Fruit fly (Drosophila melanogaster) whole organism, embryonic: Measurements from ENCODE around the gene Cks85A.
A peak's percentile ranks its signal among the peaks of the same experiment; 100 is the strongest.

Source experiments
- Antp ChIP-seq: fragments of 200-800 bp; sonication (Bioruptor generic); optimal IDR thresholded peaks from 3 replicates; lab custom pipeline; 2016; ENCODE audit warnings: missing biosample characterization, missing genetic modification characterization
- Atf3 ChIP-seq: fragments of 200-800 bp; sonication (Bioruptor generic); optimal IDR thresholded peaks from 3 replicates; lab custom pipeline; 2016; ENCODE audit warnings: missing biosample characterization, missing genetic modification characterization
- Atf6 ChIP-seq: fragments of 200-800 bp; sonication (Bioruptor generic); IDR thresholded peaks from 2 replicates; pipeline ENCODE4 v1.3.6; 2022; ENCODE audit warnings: missing biosample characterization, missing genetic modification characterization
- CG10147 ChIP-seq: fragments of 200-800 bp; sonication (Bioruptor generic); optimal IDR thresholded peaks from 2 replicates; lab custom pipeline; 2019; ENCODE audit warnings: missing biosample characterization, mild to moderate bottlenecking, missing genetic modification characterization, moderate library complexity
- CG10431 ChIP-seq: fragments of 200-800 bp; sonication (Bioruptor generic); optimal IDR thresholded peaks from 3 replicates; lab custom pipeline; 2018; ENCODE audit warnings: missing biosample characterization, mild to moderate bottlenecking, missing genetic modification characterization
- CG11093 ChIP-seq: fragments of 200-800 bp; sonication (Bioruptor generic); IDR thresholded peaks from 3 replicates; pipeline ENCODE4 v1.3.6; 2022; ENCODE audit warnings: missing biosample characterization, missing genetic modification characterization
- CG11504 ChIP-seq: fragments of 200-800 bp; sonication (Bioruptor generic); optimal IDR thresholded peaks from 3 replicates; lab custom pipeline; 2019; ENCODE audit warnings: missing biosample characterization, mild to moderate bottlenecking, missing genetic modification characterization, moderate library complexity
- CG12071 ChIP-seq: fragments of 200-800 bp; sonication (Bioruptor generic); optimal IDR thresholded peaks from 3 replicates; lab custom pipeline; 2018; ENCODE audit warnings: missing biosample characterization, mild to moderate bottlenecking, missing genetic modification characterization
- CG13123 ChIP-seq: fragments of 200-800 bp; sonication (Bioruptor generic); optimal IDR thresholded peaks from 2 replicates; lab custom pipeline; 2016; ENCODE audit warnings: missing biosample characterization, missing genetic modification characterization
- CG14441 ChIP-seq: fragments of 200-800 bp; sonication (Bioruptor generic); IDR thresholded peaks from 2 replicates; pipeline ENCODE4 v1.3.6; 2022; ENCODE audit warnings: missing biosample characterization, missing genetic modification characterization
- CG1602 ChIP-seq: fragments of 200-800 bp; sonication (Bioruptor generic); optimal IDR thresholded peaks from 3 replicates; lab custom pipeline; 2016; ENCODE audit warnings: missing biosample characterization, missing genetic modification characterization
- CG18599 ChIP-seq: fragments of 200-800 bp; sonication (Bioruptor generic); optimal IDR thresholded peaks from 3 replicates; lab custom pipeline; 2017; ENCODE audit warnings: missing biosample characterization, missing genetic modification characterization, mild to moderate bottlenecking, moderate library complexity, missing genetic modification reagents
- CG2202 ChIP-seq: fragments of 200-800 bp; sonication (Bioruptor generic); optimal IDR thresholded peaks from 2 replicates; lab custom pipeline; 2018; ENCODE audit warnings: missing biosample characterization, mild to moderate bottlenecking, missing genetic modification characterization
- CG30403 ChIP-seq: fragments of 200-800 bp; sonication (Bioruptor generic); optimal IDR thresholded peaks from 3 replicates; lab custom pipeline; 2016; ENCODE audit warnings: missing biosample characterization, missing genetic modification characterization
- CG3407 ChIP-seq: fragments of 200-800 bp; sonication (Bioruptor generic); optimal IDR thresholded peaks from 2 replicates; lab custom pipeline; 2018; ENCODE audit warnings: missing biosample characterization, mild to moderate bottlenecking, missing genetic modification characterization
- CG4730 ChIP-seq: fragments of 200-800 bp; sonication (Bioruptor generic); IDR thresholded peaks from 2 replicates; pipeline ENCODE4 v1.3.6; 2022; ENCODE audit warnings: missing biosample characterization, missing genetic modification characterization
- CG7271 ChIP-seq: fragments of 200-800 bp; sonication (Bioruptor generic); optimal IDR thresholded peaks from 2 replicates; lab custom pipeline; 2018; ENCODE audit warnings: missing biosample characterization, mild to moderate bottlenecking, missing genetic modification characterization, moderate library complexity
- CG8089 ChIP-seq: fragments of 200-800 bp; sonication (Bioruptor generic); optimal IDR thresholded peaks from 3 replicates; lab custom pipeline; 2016; ENCODE audit warnings: missing biosample characterization, missing genetic modification characterization
- CG8281 ChIP-seq: fragments of 200-800 bp; sonication (Bioruptor generic); optimal IDR thresholded peaks from 2 replicates; lab custom pipeline; 2018; ENCODE audit warnings: missing biosample characterization, mild to moderate bottlenecking, missing genetic modification characterization, moderate library complexity
- CG8478 ChIP-seq: fragments of >200 bp; optimal IDR thresholded peaks from 2 replicates; lab custom pipeline; 2018
- CHES-1-like ChIP-seq: fragments of 200-800 bp; sonication (Bioruptor generic); optimal IDR thresholded peaks from 2 replicates; lab custom pipeline; 2016; ENCODE audit warnings: missing biosample characterization, missing genetic modification characterization
- Camta ChIP-seq: fragments of 200-800 bp; sonication (Bioruptor generic); optimal IDR thresholded peaks from 2 replicates; lab custom pipeline; 2016; ENCODE audit warnings: missing biosample characterization, missing genetic modification characterization
- CoRest ChIP-seq: fragments of 200-800 bp; sonication (Bioruptor generic); optimal IDR thresholded peaks from 3 replicates; lab custom pipeline; 2018; ENCODE audit warnings: missing biosample characterization, mild to moderate bottlenecking, missing genetic modification characterization, moderate library complexity
- Kr ChIP-seq: fragments of 200-800 bp; sonication (Bioruptor generic); optimal IDR thresholded peaks from 2 replicates; lab custom pipeline; 2017; ENCODE audit warnings: missing biosample characterization, mild to moderate bottlenecking, missing genetic modification characterization
- Nf-YC ChIP-seq: fragments of 200-800 bp; optimal IDR thresholded peaks from 3 replicates; lab custom pipeline; 2019; ENCODE audit warnings: missing biosample characterization, mild to moderate bottlenecking, missing genetic modification characterization, moderate library complexity
- Scr ChIP-seq: fragments of 200-800 bp; sonication (Bioruptor generic); IDR thresholded peaks from 2 replicates; pipeline ENCODE4 v1.3.6; 2022; ENCODE audit warnings: missing biosample characterization, missing genetic modification characterization; ENCODE audit not compliant: partially characterized antibody
- Tbp ChIP-seq: fragments of >200 bp; optimal IDR thresholded peaks from 2 replicates; lab custom pipeline; 2018; ENCODE audit warnings: missing biosample characterization, missing genetic modification characterization
- chn ChIP-seq: fragments of 200-800 bp; sonication (Bioruptor generic); optimal IDR thresholded peaks from 2 replicates; lab custom pipeline; 2016; ENCODE audit warnings: missing biosample characterization, missing genetic modification characterization
- ci ChIP-seq: fragments of 200-800 bp; sonication (Bioruptor generic); IDR thresholded peaks from 3 replicates; pipeline ENCODE4 v1.3.6; 2022; ENCODE audit warnings: missing biosample characterization, missing genetic modification characterization
- croc ChIP-seq: fragments of 200-800 bp; sonication (Bioruptor generic); conservative IDR thresholded peaks from 3 replicates; pipeline ENCODE4 v1.3.6; 2022; ENCODE audit warnings: missing biosample characterization, missing genetic modification characterization
- da ChIP-seq: fragments of 200-800 bp; sonication (Bioruptor generic); optimal IDR thresholded peaks from 2 replicates; lab custom pipeline; 2016; ENCODE audit warnings: missing biosample characterization, missing genetic modification characterization
- danr ChIP-seq: fragments of 200-800 bp; sonication (Bioruptor generic); IDR thresholded peaks from 2 replicates; pipeline ENCODE4 v1.3.6; 2022; ENCODE audit warnings: missing biosample characterization, missing genetic modification characterization
- dmrt11E ChIP-seq: fragments of 200-800 bp; sonication (Bioruptor generic); optimal IDR thresholded peaks from 3 replicates; lab custom pipeline; 2018; ENCODE audit warnings: missing biosample characterization, mild to moderate bottlenecking, missing genetic modification characterization, moderate library complexity
- emc ChIP-seq: fragments of 200-800 bp; sonication (Bioruptor generic); optimal IDR thresholded peaks from 2 replicates; lab custom pipeline; 2016; ENCODE audit warnings: missing biosample characterization, missing genetic modification characterization
- hb ChIP-seq: fragments of 200-800 bp; sonication (Bioruptor generic); IDR thresholded peaks from 3 replicates; pipeline ENCODE4 v1.3.6; 2022; ENCODE audit warnings: missing biosample characterization, missing genetic modification characterization; ENCODE audit not compliant: partially characterized antibody
- lbe ChIP-seq: fragments of 200-800 bp; sonication (Bioruptor generic); optimal IDR thresholded peaks from 2 replicates; lab custom pipeline; 2016; ENCODE audit warnings: missing biosample characterization, mild to moderate bottlenecking, missing genetic modification characterization
- mirr ChIP-seq: fragments of 200-800 bp; sonication (Bioruptor generic); optimal IDR thresholded peaks from 3 replicates; lab custom pipeline; 2018; ENCODE audit warnings: missing biosample characterization, mild to moderate bottlenecking, missing genetic modification characterization
- pan ChIP-seq, 4 experiments: fragments of >200 bp in 3 of 4; fragments of 200-800 bp in 1 of 4; sonication (Bioruptor generic) in 1 of 4; optimal IDR thresholded peaks in 3 of 4; IDR thresholded peaks in 1 of 4; 2 replicates each; pipeline versions ENCODE4 v1.3.6 to Lab custom; 2017 to 2022; ENCODE audit warnings: missing biosample characterization in 2 of 4, missing genetic modification characterization in 2 of 4, mixed read lengths in 1 of 4
- pb ChIP-seq: fragments of 200-800 bp; sonication (Bioruptor generic); optimal IDR thresholded peaks from 3 replicates; lab custom pipeline; 2016; ENCODE audit warnings: missing biosample characterization, missing genetic modification characterization
- pho ChIP-seq: fragments of 200-800 bp; sonication (Bioruptor generic); optimal IDR thresholded peaks from 2 replicates; lab custom pipeline; 2016; ENCODE audit warnings: missing biosample characterization, missing genetic modification characterization
- phol ChIP-seq: fragments of 200-800 bp; sonication (Bioruptor generic); optimal IDR thresholded peaks from 3 replicates; lab custom pipeline; 2018; ENCODE audit warnings: missing biosample characterization, mild to moderate bottlenecking, missing genetic modification characterization, moderate library complexity
- prd ChIP-seq, 3 experiments: fragments of >200 bp in 2 of 3; fragments of 200-800 bp in 1 of 3; sonication (Bioruptor generic) in 1 of 3; optimal IDR thresholded peaks in 2 of 3; IDR thresholded peaks in 1 of 3; 2 replicates in 2 of 3; 3 replicates in 1 of 3; pipeline versions ENCODE4 v1.3.6 to Lab custom; 2017 to 2022; ENCODE audit warnings: missing biosample characterization in 1 of 3, missing genetic modification characterization in 1 of 3
- pzg ChIP-seq: fragments of 200-800 bp; sonication (Bioruptor generic); optimal IDR thresholded peaks from 3 replicates; lab custom pipeline; 2018; ENCODE audit warnings: missing biosample characterization, mild to moderate bottlenecking, missing genetic modification characterization, moderate library complexity
- seq ChIP-seq: fragments of 200-800 bp; sonication (Bioruptor generic); IDR thresholded peaks from 2 replicates; pipeline ENCODE4 v1.3.6; 2022; ENCODE audit warnings: missing biosample characterization, missing genetic modification characterization
- shn ChIP-seq: fragments of 200-800 bp; sonication (Bioruptor generic); optimal IDR thresholded peaks from 3 replicates; lab custom pipeline; 2016; ENCODE audit warnings: missing biosample characterization, missing genetic modification characterization
- sisA ChIP-seq: fragments of 200-800 bp; sonication (Bioruptor generic); IDR thresholded peaks from 2 replicates; pipeline ENCODE4 v1.3.6; 2022; ENCODE audit warnings: missing biosample characterization, missing genetic modification characterization
- so ChIP-seq: fragments of 200-800 bp; sonication (Bioruptor generic); IDR thresholded peaks from 3 replicates; pipeline ENCODE4 v1.3.6; 2022; ENCODE audit warnings: missing biosample characterization, missing genetic modification characterization
- sug ChIP-seq: fragments of 200-800 bp; optimal IDR thresholded peaks from 2 replicates; lab custom pipeline; 2019; ENCODE audit warnings: missing biosample characterization, mild to moderate bottlenecking, missing genetic modification characterization, moderate library complexity
- trh ChIP-seq: fragments of 200-800 bp; sonication (Bioruptor generic); optimal IDR thresholded peaks from 2 replicates; lab custom pipeline; 2016; ENCODE audit warnings: missing biosample characterization, missing genetic modification characterization

Gene Cks85A

dm6 chr3R:8731597-8732263 lies 13.5 kb upstream of the Cks85A start, which contains the start of the genes M1BP and CG8202 (continued):
- TF ChIP-seq Kr (GFP tag; lab: Kevin White, UChicago) (peak; percentile 7), prd (optimal IDR thresholded peaks at IDR 0.05; lab: Kevin White, UChicago) (no peak), prd (GFP tag; IDR thresholded peaks at IDR 0.05; lab: Robert Waterston, UW) (peak; percentile 89), CG7271 (tag; lab: Kevin White, UChicago) (peak; percentile 35), Scr (no peak), pan (optimal IDR thresholded peaks at IDR 0.05; lab: Kevin White, UChicago) (no peak), pan (GFP tag; optimal IDR thresholded peaks at IDR 0.05 in 1 of 2, IDR thresholded peaks at IDR 0.05 in 1 of 2) (peak in 1 of 2 experiments; percentile 69), CG14441 (GFP tag; lab: Robert Waterston, UW) (peak; percentile 76), Atf6 (GFP tag; lab: Robert Waterston, UW) (peak; percentile 55), Atf3 (GFP tag; lab: Kevin White, UChicago) (no peak), CG30403 (GFP tag; lab: Kevin White, UChicago) (peak; percentile 90), danr (GFP tag; lab: Robert Waterston, UW) (peak; percentile 63), pzg (GFP tag; lab: Kevin White, UChicago) (peak; percentile 26), CG8478 (no peak), so (GFP tag; lab: Robert Waterston, UW) (peak; percentile 63; the same call in 1 of the 3 replicates), CG1602 (peak; percentile 88), phol (peak; percentile 94), pho (peak; percentile 59), Nf-YC (peak; percentile 88), mirr (GFP tag; lab: Kevin White, UChicago) (peak; percentile 56), CG13123 (GFP tag; lab: Kevin White, UChicago) (peak; percentile 73), Camta (GFP tag; lab: Kevin White, UChicago) (peak; percentile 6), CG18599 (peak; percentile 91), pb (no peak), CG4730 (GFP tag; lab: Robert Waterston, UW) (peak; percentile 71), emc (GFP tag; lab: Kevin White, UChicago) (peak; percentile 12), sisA (GFP tag; lab: Robert Waterston, UW) (peak; percentile 76), seq (GFP tag; lab: Robert Waterston, UW) (peak; percentile 65; the same call in 1 of the 2 replicates), CG12071 (GFP tag; lab: Kevin White, UChicago) (no peak), lbe (GFP tag; lab: Kevin White, UChicago) (peak; percentile 78), CG8281 (tag; lab: Kevin White, UChicago) (peak; percentile 82), CoRest (tag; lab: Kevin White, UChicago) (peak; percentile 97), shn (peak; percentile 33), ci (GFP tag; lab: Robert Waterston, UW) (peak; percentile 67; the same call in 2 of the 3 replicates), croc (GFP tag; lab: Robert Waterston, UW) (peak; percentile 66; the same call in 1 of the 3 replicates), CG11093 (GFP tag; lab: Robert Waterston, UW) (peak; percentile 72; the same call in 1 of the 3 replicates), CG8089 (GFP tag; lab: Kevin White, UChicago) (peak; percentile 28), sug (tag; lab: Kevin White, UChicago) (peak; percentile 92), Tbp (no peak), CG10431 (GFP tag; lab: Kevin White, UChicago) (peak; percentile 80), CG11504 (tag; lab: Kevin White, UChicago) (peak; percentile 93), Antp (GFP tag; lab: Kevin White, UChicago) (peak; percentile 71), CG3407 (GFP tag; lab: Kevin White, UChicago) (peak; percentile 71), hb (no peak), CHES-1-like (peak; percentile 27), CG2202 (tag; lab: Kevin White, UChicago) (peak; percentile 77), trh (GFP tag; lab: Kevin White, UChicago) (peak; percentile 77), CG10147 (peak; percentile 89), da (GFP tag; lab: Kevin White, UChicago) (no peak), dmrt11E (tag; lab: Kevin White, UChicago) (peak; percentile 92), chn (GFP tag; lab: Kevin White, UChicago) (peak; percentile 58)
